Worm (Caenorhabditis elegans) whole organism, L1 larva: Measurements from ENCODE around the gene C05D12.3.

Experiments used
- C16A3.4 ChIP-seq: fragments of 150-350 bp; optimal IDR thresholded peaks from 2 replicates; lab custom pipeline; 2014; ENCODE audit warnings: missing biosample characterization, missing genetic modification characterization
- F16B12.6 ChIP-seq: fragments of 150-350 bp; optimal IDR thresholded peaks from 2 replicates; lab custom pipeline; 2014; ENCODE audit warnings: missing biosample characterization, missing genetic modification characterization
- alr-1 ChIP-seq: fragments of 200-800 bp; sonication (Bioruptor generic); optimal IDR thresholded peaks from 2 replicates; lab custom pipeline; 2018; ENCODE audit warnings: borderline replicate concordance, mild to moderate bottlenecking, missing genetic modification characterization, missing compliant biosample characterization
- ama-1 ChIP-seq: fragments of 150-350 bp; optimal IDR thresholded peaks from 2 replicates; lab custom pipeline; 2014
- ceh-63 ChIP-seq: fragments of 200-800 bp; sonication (Bioruptor generic); optimal IDR thresholded peaks from 2 replicates; lab custom pipeline; 2018; ENCODE audit warnings: mild to moderate bottlenecking, missing genetic modification characterization, missing compliant biosample characterization
- ceh-8 ChIP-seq: fragments of 200-800 bp; sonication (Bioruptor generic); optimal IDR thresholded peaks from 2 replicates; lab custom pipeline; 2018; ENCODE audit warnings: mild to moderate bottlenecking, missing genetic modification characterization, moderate library complexity, missing compliant biosample characterization
- ceh-90 ChIP-seq: sonication (generic microtip); optimal IDR thresholded peaks from 2 replicates; lab custom pipeline; 2016; ENCODE audit warnings: missing genetic modification characterization, missing compliant biosample characterization
- ces-1 ChIP-seq: fragments of 150-350 bp; optimal IDR thresholded peaks from 2 replicates; lab custom pipeline; 2014; ENCODE audit warnings: missing biosample characterization, missing genetic modification reagents, missing genetic modification characterization
- dpl-1 ChIP-seq, 3 experiments: fragments of 150-350 bp in 2 of 3; sonication (generic microtip) in 1 of 3; optimal IDR thresholded peaks; 2 replicates each; lab custom pipeline; 2014 to 2017; ENCODE audit warnings: missing biosample characterization in 3 of 3, missing genetic modification characterization in 3 of 3, missing genetic modification reagents in 3 of 3
- efl-1 ChIP-seq, 4 experiments: fragments of 150-350 bp; optimal IDR thresholded peaks in 3 of 4; peaks in 1 of 4; 1 replicate in 1 of 4; 2 replicates in 3 of 4; lab custom pipeline; 2014; ENCODE audit warnings: missing biosample characterization in 2 of 4, missing genetic modification characterization in 2 of 4, missing genetic modification reagents in 2 of 4
- efl-3 ChIP-seq: fragments of 200-800 bp; sonication (Bioruptor generic); optimal IDR thresholded peaks from 2 replicates; lab custom pipeline; 2018; ENCODE audit warnings: mild to moderate bottlenecking, missing genetic modification characterization, missing compliant biosample characterization
- egl-27 ChIP-seq, 2 experiments: fragments of 150-350 bp in 1 of 2; sonication (generic microtip); optimal IDR thresholded peaks; 3 replicates each; lab custom pipeline; 2017 to 2018; ENCODE audit warnings: missing biosample characterization in 2 of 2, missing genetic modification characterization in 2 of 2, missing genetic modification reagents in 2 of 2
- ets-5 ChIP-seq: fragments of 200-800 bp; sonication (Bioruptor generic); IDR thresholded peaks from 2 replicates; pipeline ENCODE4 v1.3.6; 2022; ENCODE audit warnings: missing genetic modification characterization, missing compliant biosample characterization
- fkh-10 ChIP-seq: sonication (generic microtip); optimal IDR thresholded peaks from 2 replicates; lab custom pipeline; 2017; ENCODE audit warnings: missing biosample characterization, missing genetic modification reagents, missing genetic modification characterization
- fkh-4 ChIP-seq: sonication (generic microtip); optimal IDR thresholded peaks from 2 replicates; lab custom pipeline; 2016; ENCODE audit warnings: missing compliant biosample characterization, missing genetic modification characterization, borderline replicate concordance
- fos-1 ChIP-seq: fragments of 150-350 bp; optimal IDR thresholded peaks from 2 replicates; lab custom pipeline; 2014; ENCODE audit warnings: missing biosample characterization, missing genetic modification characterization
- grh-1 ChIP-seq: fragments of 200-800 bp; sonication (Bioruptor generic); IDR thresholded peaks from 2 replicates; pipeline ENCODE4 v1.3.6; 2022; ENCODE audit warnings: missing genetic modification reagents, missing genetic modification characterization, missing compliant biosample characterization
- hlh-17 ChIP-seq: fragments of 200-800 bp; sonication (Bioruptor generic); optimal IDR thresholded peaks from 2 replicates; lab custom pipeline; 2018; ENCODE audit warnings: missing genetic modification characterization, mild to moderate bottlenecking, missing compliant biosample characterization, moderate library complexity, borderline replicate concordance
- hpl-2 ChIP-seq: fragments of 150-350 bp; optimal IDR thresholded peaks from 2 replicates; lab custom pipeline; 2014; ENCODE audit warnings: missing biosample characterization, missing genetic modification reagents, missing genetic modification characterization
- jun-1 ChIP-seq: fragments of 150-350 bp; optimal IDR thresholded peaks from 2 replicates; lab custom pipeline; 2014; ENCODE audit warnings: missing biosample characterization, missing genetic modification reagents, missing genetic modification characterization
- lin-13 ChIP-seq: fragments of 150-350 bp; optimal IDR thresholded peaks from 2 replicates; lab custom pipeline; 2014; ENCODE audit warnings: missing biosample characterization, missing genetic modification reagents, missing genetic modification characterization
- lin-14 ChIP-seq: fragments of 200-800 bp; sonication (Bioruptor generic); optimal IDR thresholded peaks from 2 replicates; lab custom pipeline; 2018; ENCODE audit warnings: mild to moderate bottlenecking, missing genetic modification characterization, moderate library complexity, missing compliant biosample characterization
- lin-15B ChIP-seq: fragments of 150-350 bp; sonication (generic microtip); optimal IDR thresholded peaks from 3 replicates; lab custom pipeline; 2014; ENCODE audit warnings: missing biosample characterization, missing genetic modification characterization
- lir-3 ChIP-seq: sonication (generic microtip); optimal IDR thresholded peaks from 2 replicates; lab custom pipeline; 2016; ENCODE audit warnings: mild to moderate bottlenecking, missing genetic modification characterization, moderate library complexity, missing compliant biosample characterization; ENCODE audit not compliant: poor library complexity
- lsy-2 ChIP-seq, 2 experiments: fragments of 150-350 bp; optimal IDR thresholded peaks; 2 replicates each; lab custom pipeline; 2014; ENCODE audit warnings: missing biosample characterization in 2 of 2, missing genetic modification characterization in 2 of 2
- mdl-1 ChIP-seq, 2 experiments: fragments of 150-350 bp; optimal IDR thresholded peaks; 2 replicates each; lab custom pipeline; 2014 to 2017; ENCODE audit warnings: missing biosample characterization in 2 of 2, missing genetic modification characterization in 2 of 2, inconsistent platforms in 1 of 2
- mef-2 ChIP-seq: fragments of 150-350 bp; optimal IDR thresholded peaks from 2 replicates; lab custom pipeline; 2014; ENCODE audit warnings: missing biosample characterization, missing genetic modification characterization
- nhr-11 ChIP-seq: fragments of 150-350 bp; optimal IDR thresholded peaks from 2 replicates; lab custom pipeline; 2014; ENCODE audit warnings: missing biosample characterization, missing genetic modification characterization
- nhr-12 ChIP-seq: sonication (generic microtip); optimal IDR thresholded peaks from 2 replicates; lab custom pipeline; 2017; ENCODE audit warnings: missing biosample characterization, missing genetic modification characterization
- nhr-19 ChIP-seq: fragments of 200-800 bp; sonication (Bioruptor generic); conservative IDR thresholded peaks from 2 replicates; pipeline ENCODE4 v1.3.6; 2022; ENCODE audit warnings: missing genetic modification characterization, missing compliant biosample characterization
- nhr-20 ChIP-seq: sonication (generic microtip); optimal IDR thresholded peaks from 2 replicates; lab custom pipeline; 2016; ENCODE audit warnings: mild to moderate bottlenecking, missing genetic modification characterization, missing compliant biosample characterization
- nhr-237 ChIP-seq: fragments of 150-350 bp; optimal IDR thresholded peaks from 2 replicates; lab custom pipeline; 2014; ENCODE audit warnings: missing biosample characterization, missing genetic modification characterization
- nhr-71 ChIP-seq: sonication (generic microtip); optimal IDR thresholded peaks from 2 replicates; lab custom pipeline; 2016; ENCODE audit warnings: mild to moderate bottlenecking, missing genetic modification characterization, moderate library complexity, missing compliant biosample characterization
- nhr-76 ChIP-seq: sonication (generic microtip); optimal IDR thresholded peaks from 2 replicates; lab custom pipeline; 2017; ENCODE audit warnings: missing biosample characterization, missing genetic modification characterization
- pag-3 ChIP-seq: sonication (generic microtip); optimal IDR thresholded peaks from 2 replicates; lab custom pipeline; 2017; ENCODE audit warnings: missing genetic modification characterization, mild to moderate bottlenecking, missing compliant biosample characterization, antibody characterized with exemption, borderline replicate concordance; ENCODE audit not compliant: insufficient read depth
- pax-3 ChIP-seq: fragments of 200-800 bp; sonication (Bioruptor generic); optimal IDR thresholded peaks from 2 replicates; lab custom pipeline; 2018; ENCODE audit warnings: mild to moderate bottlenecking, missing genetic modification characterization, moderate library complexity, missing compliant biosample characterization
- pqm-1 ChIP-seq: sonication (generic microtip); optimal IDR thresholded peaks from 3 replicates; lab custom pipeline; 2017; ENCODE audit warnings: missing biosample characterization, missing genetic modification characterization
- rnt-1 ChIP-seq: sonication (generic microtip); optimal IDR thresholded peaks from 2 replicates; lab custom pipeline; 2016; ENCODE audit warnings: mild to moderate bottlenecking, missing genetic modification characterization, moderate library complexity, missing compliant biosample characterization
- skn-1 ChIP-seq: fragments of 150-350 bp; optimal IDR thresholded peaks from 2 replicates; lab custom pipeline; 2014; ENCODE audit warnings: missing biosample characterization, missing genetic modification characterization
- sptf-1 ChIP-seq: fragments of 150-350 bp; optimal IDR thresholded peaks from 2 replicates; lab custom pipeline; 2014; ENCODE audit warnings: missing biosample characterization, missing genetic modification characterization
- sup-37 ChIP-seq: fragments of 200-800 bp; sonication (Bioruptor generic); optimal IDR thresholded peaks from 2 replicates; lab custom pipeline; 2018; ENCODE audit warnings: mild to moderate bottlenecking, missing genetic modification characterization, missing compliant biosample characterization
- swsn-7 ChIP-seq: sonication (generic microtip); optimal IDR thresholded peaks from 2 replicates; lab custom pipeline; 2016; ENCODE audit warnings: missing genetic modification characterization, missing compliant biosample characterization
- tlp-1 ChIP-seq: fragments of 150-350 bp; optimal IDR thresholded peaks from 2 replicates; lab custom pipeline; 2014; ENCODE audit warnings: missing biosample characterization, missing genetic modification characterization
- unc-30 ChIP-seq: sonication (generic microtip); optimal IDR thresholded peaks from 2 replicates; lab custom pipeline; 2017; ENCODE audit warnings: missing biosample characterization, missing genetic modification characterization
- xbp-1 ChIP-seq: sonication (generic microtip); optimal IDR thresholded peaks from 2 replicates; lab custom pipeline; 2016; ENCODE audit warnings: missing genetic modification characterization, missing compliant biosample characterization
- zag-1 ChIP-seq: fragments of 150-350 bp; optimal IDR thresholded peaks from 2 replicates; lab custom pipeline; 2014; ENCODE audit warnings: missing biosample characterization, missing genetic modification characterization
- ztf-4 ChIP-seq: fragments of 150-350 bp; optimal IDR thresholded peaks from 2 replicates; lab custom pipeline; 2014; ENCODE audit warnings: missing biosample characterization, missing genetic modification characterization

The C05D12.3 gene

ce11 chrII:11459883-11460282 is 34.8 kb downstream of the C05D12.3 start:
- TF ChIP-seq C16A3.4 (tag; lab: Kevin White, UChicago), result no peak
- no peak for TF ChIP-seq efl-1 (optimal IDR thresholded peaks at IDR 0.05; lab: Kevin White, UChicago)
- TF ChIP-seq efl-1 (GFP tag; optimal IDR thresholded peaks at IDR 0.05 in 1 of 2; lab: Kevin White, UChicago), result peak in 1 of 2 experiments; percentile 38
- TF ChIP-seq unc-30 (tag; lab: Kevin White, UChicago), result no peak
- no peak for TF ChIP-seq hpl-2 (GFP tag; lab: Kevin White, UChicago)
- no peak for TF ChIP-seq egl-27 (tag; optimal IDR thresholded peaks at IDR 0.05; lab: Kevin White, UChicago)

DNA sequence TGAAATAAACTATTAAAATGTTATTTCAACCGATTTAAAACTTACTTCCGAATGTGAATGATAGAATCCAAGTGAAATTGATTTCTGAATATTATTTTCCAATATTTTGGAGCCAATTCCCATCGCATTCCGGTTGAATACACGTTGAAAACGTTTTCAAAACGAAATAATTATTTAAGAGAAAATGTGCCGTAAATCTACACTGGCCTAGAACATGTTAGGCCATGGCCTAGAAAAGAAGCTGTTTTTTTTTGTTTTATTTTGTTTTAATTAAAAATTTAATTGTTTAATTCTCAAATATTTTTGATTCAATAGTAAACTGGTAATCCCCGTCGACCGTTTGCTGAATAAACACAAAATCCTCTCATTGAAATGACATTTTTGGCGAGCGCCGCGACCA is 38.8 kb downstream of the C05D12.3 start:
- peak; percentile 46 for TF ChIP-seq ceh-90 (tag; lab: Kevin White, UChicago)
- peak; percentile 15 for TF ChIP-seq rnt-1 (tag; lab: Kevin White, UChicago)
- TF ChIP-seq pqm-1, result no peak
- TF ChIP-seq ets-5 (GFP tag; lab: Robert Waterston, UW), result no peak
- peak; percentile 41 for TF ChIP-seq lir-3 (tag; lab: Kevin White, UChicago)
- TF ChIP-seq ceh-8 (GFP tag; lab: Kevin White, UChicago), result no peak
- no peak for TF ChIP-seq nhr-12
- TF ChIP-seq efl-1 (optimal IDR thresholded peaks at IDR 0.05; lab: Kevin White, UChicago), result peak; percentile 9 to 31
- peak; percentile 8 to 56 for TF ChIP-seq efl-1 (GFP tag; optimal IDR thresholded peaks at IDR 0.05 in 1 of 2; lab: Kevin White, UChicago)
- peak in 1 of 2 experiments; percentile 9 for TF ChIP-seq lsy-2 (tag; optimal IDR thresholded peaks at IDR 0.05; lab: Kevin White, UChicago)
- peak in 1 of 3 experiments; percentile 27 for TF ChIP-seq dpl-1 (GFP tag; optimal IDR thresholded peaks at IDR 0.05; lab: Kevin White, UChicago)
- no peak for TF ChIP-seq nhr-11

DNA sequence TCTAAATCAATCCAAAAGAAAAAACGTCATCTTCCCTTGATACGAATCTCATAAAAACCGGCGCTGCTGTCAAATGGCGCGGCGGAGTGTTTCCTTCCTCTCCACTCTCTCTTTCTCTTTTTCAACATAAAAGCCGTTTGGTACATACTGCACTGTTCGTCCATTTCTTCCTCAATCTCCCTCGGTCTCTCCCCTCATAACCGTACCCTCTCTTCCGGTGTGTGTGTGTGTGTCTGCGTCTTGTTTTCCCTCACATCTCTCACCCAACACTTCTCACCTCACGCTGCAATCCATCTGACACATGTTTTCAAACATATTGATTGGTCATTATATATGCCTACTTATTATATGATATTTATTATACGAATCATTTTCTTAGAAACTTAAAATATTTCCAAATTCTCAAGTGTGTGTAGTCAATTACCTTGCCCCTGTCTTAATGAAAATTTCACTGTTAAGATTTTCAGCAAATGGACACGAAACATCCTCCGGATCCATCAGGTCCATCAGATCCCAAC is 39.4 kb downstream of the C05D12.3 start, which contains the start of the genes aars-1 and rga-1:
aars-1 (minus strand) TSS at position 71 of the 518 bp plus-strand sequence.
rga-1 (plus strand) TSS at position 468 of the 518 bp plus-strand sequence.
- TF ChIP-seq ceh-63, result no peak
- TF ChIP-seq nhr-12, result no peak
- TF ChIP-seq dpl-1 (GFP tag; optimal IDR thresholded peaks at IDR 0.05; lab: Kevin White, UChicago), result peak in 2 of 3 experiments; percentile 26 to 44
- no peak for TF ChIP-seq nhr-11
- peak; percentile 33 for TF ChIP-seq nhr-19 (GFP tag; lab: Robert Waterston, UW)
- no peak for TF ChIP-seq nhr-237 (tag; lab: Kevin White, UChicago)
- TF ChIP-seq sptf-1 (tag; lab: Kevin White, UChicago), result no peak
- no peak for TF ChIP-seq fos-1 (tag; lab: Kevin White, UChicago)
- TF ChIP-seq lin-15B (tag; lab: Kevin White, UChicago), result no peak
- TF ChIP-seq lin-14 (GFP tag; lab: Kevin White, UChicago), result peak; percentile 87
- no peak for TF ChIP-seq sup-37
- TF ChIP-seq zag-1, result no peak
- TF ChIP-seq ces-1 (GFP tag; lab: Kevin White, UChicago), result no peak
- TF ChIP-seq F16B12.6 (tag; lab: Kevin White, UChicago), result no peak
- no peak for TF ChIP-seq lin-13 (GFP tag; lab: Kevin White, UChicago)
- TF ChIP-seq ztf-4 (tag; lab: Kevin White, UChicago), result no peak
- no peak for TF ChIP-seq fkh-10 (GFP tag; lab: Kevin White, UChicago)
- peak; percentile 68 for TF ChIP-seq nhr-20 (tag; lab: Kevin White, UChicago)
- TF ChIP-seq unc-30 (tag; lab: Kevin White, UChicago), result no peak
- TF ChIP-seq nhr-71 (tag; lab: Kevin White, UChicago), result peak; percentile 57
- TF ChIP-seq egl-27 (tag; optimal IDR thresholded peaks at IDR 0.05; lab: Kevin White, UChicago), result no peak
- TF ChIP-seq mef-2 (tag; lab: Kevin White, UChicago), result no peak
- TF ChIP-seq lsy-2 (tag; optimal IDR thresholded peaks at IDR 0.05; lab: Kevin White, UChicago), result peak; percentile 28 to 57
- TF ChIP-seq xbp-1 (tag; lab: Kevin White, UChicago), result peak; percentile 24
- no peak for TF ChIP-seq pag-3 (tag; lab: Kevin White, UChicago)
- peak; percentile 42 for TF ChIP-seq jun-1 (tag; lab: Kevin White, UChicago)
- peak; percentile 14 for TF ChIP-seq skn-1 (tag; lab: Kevin White, UChicago)
- no peak for TF ChIP-seq nhr-76 (tag; lab: Kevin White, UChicago)
- TF ChIP-seq pax-3 (tag; lab: Kevin White, UChicago), result no peak
- no peak for TF ChIP-seq alr-1
- no peak for TF ChIP-seq hlh-17 (GFP tag; lab: Kevin White, UChicago)
- TF ChIP-seq fkh-4 (tag; lab: Kevin White, UChicago), result no peak
- no peak for TF ChIP-seq tlp-1 (tag; lab: Kevin White, UChicago)
- TF ChIP-seq ama-1 (lab: Kevin White, UChicago), result no peak
- peak in 1 of 2 experiments; percentile 49 for TF ChIP-seq mdl-1 (tag; optimal IDR thresholded peaks at IDR 0.05; lab: Kevin White, UChicago)
- peak; percentile 24 for TF ChIP-seq swsn-7 (tag; lab: Kevin White, UChicago)
- no peak for TF ChIP-seq grh-1 (GFP tag; lab: Robert Waterston, UW)
- TF ChIP-seq efl-3 (GFP tag; lab: Kevin White, UChicago), result no peak
